Fruit fly (Drosophila melanogaster) whole organism, embryonic: ENCODE results near the gene P58IPK.

Source experiments
- Awh ChIP-seq: fragments of 200-800 bp; sonication (Bioruptor generic); IDR thresholded peaks from 2 replicates; pipeline ENCODE4, ENCODE4 v1.3.6; 2022; ENCODE audit warnings: missing biosample characterization, missing genetic modification characterization
- CG10366 ChIP-seq: fragments of 200-800 bp; sonication (Bioruptor generic); IDR thresholded peaks from 2 replicates; pipeline ENCODE4 v1.3.6; 2022; ENCODE audit warnings: missing biosample characterization, missing genetic modification characterization
- CG10431 ChIP-seq: fragments of 200-800 bp; sonication (Bioruptor generic); optimal IDR thresholded peaks from 3 replicates; lab custom pipeline; 2018; ENCODE audit warnings: missing biosample characterization, mild to moderate bottlenecking, missing genetic modification characterization
- CG10565 ChIP-seq: fragments of 200-800 bp; sonication (Bioruptor generic); optimal IDR thresholded peaks from 3 replicates; lab custom pipeline; 2016; ENCODE audit warnings: missing biosample characterization, mild to moderate bottlenecking, missing genetic modification characterization
- CG11504 ChIP-seq: fragments of 200-800 bp; sonication (Bioruptor generic); optimal IDR thresholded peaks from 3 replicates; lab custom pipeline; 2019; ENCODE audit warnings: missing biosample characterization, mild to moderate bottlenecking, missing genetic modification characterization, moderate library complexity
- CG11695 ChIP-seq: fragments of 200-800 bp; sonication (Bioruptor generic); IDR thresholded peaks from 3 replicates; pipeline ENCODE4 v1.3.6; 2022; ENCODE audit warnings: missing biosample characterization, missing genetic modification characterization
- CG1233 ChIP-seq: fragments of 200-800 bp; sonication (Bioruptor generic); optimal IDR thresholded peaks from 4 replicates; lab custom pipeline; 2018; ENCODE audit warnings: missing biosample characterization, mild to moderate bottlenecking, missing genetic modification characterization
- CG12659 ChIP-seq: fragments of 200-800 bp; sonication (Bioruptor generic); optimal IDR thresholded peaks from 3 replicates; lab custom pipeline; 2017; ENCODE audit warnings: mild to moderate bottlenecking, missing biosample characterization, missing genetic modification reagents, missing genetic modification characterization
- CG14014 ChIP-seq: fragments of 200-800 bp; sonication (Bioruptor generic); IDR thresholded peaks from 2 replicates; pipeline ENCODE4 v1.3.6; 2022; ENCODE audit warnings: missing biosample characterization, missing genetic modification characterization
- CG15479 ChIP-seq: fragments of 200-800 bp; sonication (Bioruptor generic); optimal IDR thresholded peaks from 3 replicates; lab custom pipeline; 2019; ENCODE audit warnings: missing biosample characterization, mild to moderate bottlenecking, missing genetic modification characterization, moderate library complexity
- CG2712 ChIP-seq: fragments of 200-800 bp; optimal IDR thresholded peaks from 3 replicates; lab custom pipeline; 2019; ENCODE audit warnings: missing biosample characterization, mild to moderate bottlenecking, missing genetic modification characterization, moderate library complexity
- CG2875 ChIP-seq: fragments of 200-800 bp; sonication (Bioruptor generic); optimal IDR thresholded peaks from 2 replicates; lab custom pipeline; 2017; ENCODE audit warnings: missing biosample characterization, mild to moderate bottlenecking, missing genetic modification characterization, missing genetic modification reagents
- CG34224 ChIP-seq: fragments of 200-800 bp; sonication (Bioruptor generic); IDR thresholded peaks from 3 replicates; pipeline ENCODE4 v1.3.6; 2022; ENCODE audit warnings: missing biosample characterization, missing genetic modification characterization; ENCODE audit not compliant: partially characterized antibody
- CG34422 ChIP-seq: fragments of 200-800 bp; sonication (Bioruptor generic); IDR thresholded peaks from 3 replicates; pipeline ENCODE4 v1.3.6; 2022; ENCODE audit warnings: missing biosample characterization, missing genetic modification characterization
- CG3838 ChIP-seq: fragments of 200-800 bp; sonication (Bioruptor generic); optimal IDR thresholded peaks from 3 replicates; lab custom pipeline; 2016; ENCODE audit warnings: missing biosample characterization, missing genetic modification characterization
- CG6689 ChIP-seq: fragments of 200-800 bp; sonication (Bioruptor generic); IDR thresholded peaks from 2 replicates; pipeline ENCODE4 v1.3.6; 2022; ENCODE audit warnings: missing biosample characterization, missing genetic modification characterization
- CG8388 ChIP-seq: fragments of 200-800 bp; sonication (Bioruptor generic); optimal IDR thresholded peaks from 2 replicates; lab custom pipeline; 2019; ENCODE audit warnings: missing biosample characterization, mild to moderate bottlenecking, missing genetic modification characterization, moderate library complexity
- CG8478 ChIP-seq: fragments of >200 bp; optimal IDR thresholded peaks from 2 replicates; lab custom pipeline; 2018
- Dp ChIP-seq: fragments of 200-800 bp; sonication (Bioruptor generic); optimal IDR thresholded peaks from 2 replicates; lab custom pipeline; 2018; ENCODE audit warnings: missing biosample characterization, mild to moderate bottlenecking, missing genetic modification characterization, moderate library complexity
- Dref ChIP-seq: fragments of 200-800 bp; sonication (Bioruptor generic); IDR thresholded peaks from 2 replicates; pipeline ENCODE4 v1.3.6; 2022; ENCODE audit warnings: missing biosample characterization, missing genetic modification characterization
- Hr51 ChIP-seq, 2 experiments: fragments of 200-800 bp; sonication (Bioruptor generic); optimal IDR thresholded peaks; 2 replicates in 1 of 2; 3 replicates in 1 of 2; lab custom pipeline; 2016 to 2018; ENCODE audit warnings: missing biosample characterization in 2 of 2, missing genetic modification characterization in 2 of 2, mild to moderate bottlenecking in 1 of 2, moderate library complexity in 1 of 2
- Kr ChIP-seq: fragments of 200-800 bp; sonication (Bioruptor generic); optimal IDR thresholded peaks from 2 replicates; lab custom pipeline; 2017; ENCODE audit warnings: missing biosample characterization, mild to moderate bottlenecking, missing genetic modification characterization
- Lim3 ChIP-seq: fragments of 200-800 bp; sonication (Bioruptor generic); IDR thresholded peaks from 2 replicates; pipeline ENCODE4 v1.3.6; 2022; ENCODE audit warnings: missing biosample characterization, missing genetic modification characterization
- Oli ChIP-seq: fragments of 200-800 bp; sonication (Bioruptor generic); optimal IDR thresholded peaks from 2 replicates; lab custom pipeline; 2018; ENCODE audit warnings: missing biosample characterization, mild to moderate bottlenecking, missing genetic modification characterization, moderate library complexity
- Opbp ChIP-seq: fragments of 200-800 bp; sonication (Bioruptor generic); IDR thresholded peaks from 3 replicates; pipeline ENCODE4 v1.3.6; 2022; ENCODE audit warnings: missing biosample characterization, missing genetic modification characterization; ENCODE audit not compliant: partially characterized antibody
- Ptx1 ChIP-seq: fragments of 200-800 bp; sonication (Bioruptor generic); IDR thresholded peaks from 2 replicates; pipeline ENCODE4 v1.3.6; 2022; ENCODE audit warnings: missing biosample characterization, missing genetic modification characterization
- Scr ChIP-seq: fragments of 200-800 bp; sonication (Bioruptor generic); IDR thresholded peaks from 2 replicates; pipeline ENCODE4 v1.3.6; 2022; ENCODE audit warnings: missing biosample characterization, missing genetic modification characterization; ENCODE audit not compliant: partially characterized antibody
- Side ChIP-seq: fragments of 200-800 bp; sonication (Bioruptor generic); optimal IDR thresholded peaks from 2 replicates; lab custom pipeline; 2016; ENCODE audit warnings: missing biosample characterization, missing genetic modification characterization
- ase ChIP-seq: fragments of 200-800 bp; sonication (Bioruptor generic); IDR thresholded peaks from 3 replicates; pipeline ENCODE4 v1.3.6; 2022; ENCODE audit warnings: missing biosample characterization, missing genetic modification characterization
- bbx ChIP-seq: fragments of 200-800 bp; sonication (Bioruptor generic); IDR thresholded peaks from 2 replicates; pipeline ENCODE4 v1.3.6; 2022; ENCODE audit warnings: missing biosample characterization, missing genetic modification characterization; ENCODE audit not compliant: partially characterized antibody
- cas ChIP-seq: fragments of 200-800 bp; sonication (Bioruptor generic); IDR thresholded peaks from 2 replicates; pipeline ENCODE4 v1.3.6; 2022; ENCODE audit warnings: missing biosample characterization, missing genetic modification characterization
- caup ChIP-seq: fragments of 200-800 bp; sonication (Bioruptor generic); optimal IDR thresholded peaks from 3 replicates; lab custom pipeline; 2017; ENCODE audit warnings: missing biosample characterization, mild to moderate bottlenecking, missing genetic modification characterization, moderate library complexity; ENCODE audit not compliant: severe bottlenecking
- chif ChIP-seq, 2 experiments: fragments of 200-800 bp; sonication (Bioruptor generic); optimal IDR thresholded peaks; 3 replicates each; lab custom pipeline; 2016; ENCODE audit warnings: missing biosample characterization in 2 of 2, missing genetic modification characterization in 2 of 2
- chn ChIP-seq: fragments of 200-800 bp; sonication (Bioruptor generic); optimal IDR thresholded peaks from 2 replicates; lab custom pipeline; 2016; ENCODE audit warnings: missing biosample characterization, missing genetic modification characterization
- corto ChIP-seq: fragments of 200-800 bp; sonication (Bioruptor generic); optimal IDR thresholded peaks from 2 replicates; lab custom pipeline; 2016; ENCODE audit warnings: missing biosample characterization, mild to moderate bottlenecking, missing genetic modification characterization, moderate library complexity
- crc ChIP-seq: fragments of 200-800 bp; sonication (Bioruptor generic); optimal IDR thresholded peaks from 2 replicates; lab custom pipeline; 2016; ENCODE audit warnings: missing biosample characterization, missing genetic modification characterization
- disco-r ChIP-seq: fragments of 200-800 bp; sonication (Bioruptor generic); optimal IDR thresholded peaks from 2 replicates; lab custom pipeline; 2016; ENCODE audit warnings: missing biosample characterization, missing genetic modification characterization
- dm ChIP-seq: fragments of 200-800 bp; sonication (Bioruptor generic); optimal IDR thresholded peaks from 3 replicates; lab custom pipeline; 2016; ENCODE audit warnings: missing biosample characterization, missing genetic modification characterization
- en ChIP-seq: fragments of 200-800 bp; sonication (Bioruptor generic); optimal IDR thresholded peaks from 2 replicates; lab custom pipeline; 2016; ENCODE audit warnings: missing biosample characterization, missing genetic modification characterization
- eyg ChIP-seq: fragments of 200-800 bp; sonication (Bioruptor generic); optimal IDR thresholded peaks from 3 replicates; lab custom pipeline; 2016; ENCODE audit warnings: missing biosample characterization, missing genetic modification characterization
- fu2 ChIP-seq: fragments of 200-800 bp; sonication (Bioruptor generic); optimal IDR thresholded peaks from 2 replicates; lab custom pipeline; 2016; ENCODE audit warnings: missing biosample characterization, missing genetic modification characterization
- gcm2 ChIP-seq: fragments of 200-800 bp; sonication (Bioruptor generic); optimal IDR thresholded peaks from 2 replicates; lab custom pipeline; 2016; ENCODE audit warnings: missing biosample characterization, missing genetic modification characterization
- jing ChIP-seq: fragments of 200-800 bp; sonication (Bioruptor generic); optimal IDR thresholded peaks from 2 replicates; lab custom pipeline; 2018; ENCODE audit warnings: missing biosample characterization, mild to moderate bottlenecking, missing genetic modification characterization
- kah ChIP-seq: fragments of 200-800 bp; sonication (Bioruptor generic); optimal IDR thresholded peaks from 2 replicates; lab custom pipeline; 2018; ENCODE audit warnings: missing biosample characterization, mild to moderate bottlenecking, missing genetic modification characterization
- lola ChIP-seq, 3 experiments: fragments of >200 bp in 2 of 3; fragments of 200-800 bp in 1 of 3; sonication (Bioruptor generic) in 1 of 3; optimal IDR thresholded peaks; 2 replicates each; lab custom pipeline; 2017 to 2019; ENCODE audit warnings: missing biosample characterization in 3 of 3, missing genetic modification characterization in 3 of 3, mild to moderate bottlenecking in 1 of 3, moderate library complexity in 1 of 3
- maf-S ChIP-seq: fragments of 200-800 bp; sonication (Bioruptor generic); optimal IDR thresholded peaks from 2 replicates; lab custom pipeline; 2016; ENCODE audit warnings: missing biosample characterization, missing genetic modification characterization
- run ChIP-seq: fragments of 200-800 bp; sonication (Bioruptor generic); optimal IDR thresholded peaks from 3 replicates; lab custom pipeline; 2018; ENCODE audit warnings: missing biosample characterization, mild to moderate bottlenecking, missing genetic modification characterization
- sc ChIP-seq, 3 experiments: fragments of >200 bp in 2 of 3; fragments of 200-800 bp in 1 of 3; sonication (Bioruptor generic) in 1 of 3; optimal IDR thresholded peaks; 2 replicates in 2 of 3; 3 replicates in 1 of 3; lab custom pipeline; 2017; ENCODE audit warnings: mild to moderate bottlenecking in 1 of 3, missing biosample characterization in 1 of 3, missing genetic modification characterization in 1 of 3, missing genetic modification reagents in 1 of 3
- tin ChIP-seq: fragments of 200-800 bp; sonication (Bioruptor generic); optimal IDR thresholded peaks from 3 replicates; lab custom pipeline; 2016; ENCODE audit warnings: missing biosample characterization, missing genetic modification characterization
- wor ChIP-seq: fragments of 200-800 bp; sonication (Bioruptor generic); IDR thresholded peaks from 2 replicates; pipeline ENCODE4 v1.3.6; 2022; ENCODE audit warnings: missing biosample characterization, missing genetic modification characterization

Gene P58IPK

DNA sequence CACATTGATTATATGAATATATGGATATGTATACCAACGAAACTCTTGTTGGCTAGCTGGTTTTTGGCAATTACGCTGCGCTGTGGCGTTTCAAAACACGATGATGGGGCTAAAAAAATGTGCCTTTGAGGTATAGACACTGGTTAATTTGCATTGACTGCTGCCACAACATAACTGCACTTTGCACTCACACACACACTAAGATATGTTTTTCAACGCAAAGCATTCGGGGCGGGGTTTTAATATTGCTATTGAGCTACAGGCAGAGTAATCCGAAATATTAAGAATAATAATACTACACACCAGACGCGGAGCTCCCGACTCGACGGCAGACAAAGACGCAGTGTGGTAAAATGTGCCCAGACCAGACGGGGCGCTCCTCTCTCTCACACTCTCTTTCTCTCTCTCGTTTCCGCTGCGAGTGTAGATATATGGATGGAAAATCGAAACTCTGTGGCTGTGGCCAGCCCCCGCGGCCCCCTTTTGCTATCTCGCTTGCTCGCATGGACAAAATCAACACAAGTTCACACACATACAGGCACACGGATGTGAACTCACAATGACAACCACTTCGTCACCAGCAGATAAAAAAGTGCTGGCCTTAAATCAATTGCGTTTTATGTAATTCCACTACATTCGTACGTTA lies 35.6 kb upstream of the P58IPK start (continued):
- TF ChIP-seq CG11695 (no peak), CG12659 (GFP tag; lab: Kevin White, UChicago) (peak; percentile 43), CG2875 (peak; percentile 55), chif (GFP tag; optimal IDR thresholded peaks at IDR 0.05; lab: Kevin White, UChicago) (no peak), maf-S (GFP tag; lab: Kevin White, UChicago) (peak; percentile 37), Awh (GFP tag; lab: Robert Waterston, UW) (no peak), dm (no peak), disco-r (GFP tag; lab: Kevin White, UChicago) (peak; percentile 32), bbx (GFP tag; lab: Robert Waterston, UW) (no peak), lola (GFP tag; optimal IDR thresholded peaks at IDR 0.05; lab: Kevin White, UChicago) (no peak), ase (no peak), jing (no peak), run (tag; lab: Kevin White, UChicago) (peak; percentile 49), en (peak; percentile 27), Opbp (GFP tag; lab: Robert Waterston, UW) (no peak), wor (GFP tag; lab: Robert Waterston, UW) (no peak), CG8388 (GFP tag; lab: Kevin White, UChicago) (no peak), CG34422 (GFP tag; lab: Robert Waterston, UW) (no peak), CG2712 (no peak), Scr (GFP tag; lab: Robert Waterston, UW) (no peak), crc (no peak), Hr51 (GFP tag; optimal IDR thresholded peaks at IDR 0.05; lab: Kevin White, UChicago) (peak in 1 of 2 experiments; percentile 17), Dp (no peak), CG10431 (GFP tag; lab: Kevin White, UChicago) (no peak), CG10366 (GFP tag; lab: Robert Waterston, UW) (no peak), Ptx1 (GFP tag; lab: Robert Waterston, UW) (no peak), cas (GFP tag; lab: Robert Waterston, UW) (no peak), chn (peak; percentile 76), Side (GFP tag; lab: Kevin White, UChicago) (peak; percentile 66), CG10565 (GFP tag; lab: Kevin White, UChicago) (no peak), tin (peak; percentile 15), Lim3 (no peak), corto (GFP tag; lab: Kevin White, UChicago) (peak; percentile 44), CG11504 (no peak), Kr (GFP tag; lab: Kevin White, UChicago) (no peak), eyg (GFP tag; lab: Kevin White, UChicago) (no peak), fu2 (GFP tag; lab: Kevin White, UChicago) (peak; percentile 17), Oli (tag; lab: Kevin White, UChicago) (no peak), CG14014 (no peak), CG1233 (GFP tag; lab: Kevin White, UChicago) (peak; percentile 54), gcm2 (GFP tag; lab: Kevin White, UChicago) (no peak), Dref (GFP tag; lab: Robert Waterston, UW) (no peak), kah (GFP tag; lab: Kevin White, UChicago) (peak; percentile 96), CG8478 (lab: Kevin White, UChicago) (peak; percentile 43), CG15479 (GFP tag; lab: Kevin White, UChicago) (no peak), caup (GFP tag; lab: Kevin White, UChicago) (peak; percentile 87), CG6689 (GFP tag; lab: Robert Waterston, UW) (no peak), sc (optimal IDR thresholded peaks at IDR 0.05; lab: Kevin White, UChicago) (no peak), sc (GFP tag; optimal IDR thresholded peaks at IDR 0.05; lab: Kevin White, UChicago) (no peak), CG3838 (GFP tag; lab: Kevin White, UChicago) (no peak), CG34224 (no peak)
